Worm (Caenorhabditis elegans): ENCODE measurements around the gene K05F6.10.

- TF ChIP-seq nhr-77 (tag; optimal IDR thresholded peaks at IDR 0.05) (no peak), blmp-1 (tag; optimal IDR thresholded peaks at IDR 0.05; ENCODE audit: insufficient read depth) (no peak), unc-62 (GFP tag; optimal IDR thresholded peaks at IDR 0.05) (no peak), snpc-4 (tag; optimal IDR thresholded peaks at IDR 0.05) (no peak), lsy-2 (tag; optimal IDR thresholded peaks at IDR 0.05) (no peak), nhr-11 (tag; optimal IDR thresholded peaks at IDR 0.05) (no peak)
These were observed 38.0 kb upstream of the K05F6.10 start, which contains the start of gene fbxa-164 for ce11 chrII:1613972-1614371.

Measured in whole organism, L2 larva.